Fruit fly (Drosophila melanogaster): ENCODE data around the gene CG15468.

Gene CG15468

dm6 chrX:4939788-4940441 lies 21.0 kb downstream of the CG15468 start (continued):
- TF ChIP-seq D19A (tag; optimal IDR thresholded peaks at IDR 0.05) (peak; percentile 90), gsb (GFP tag; IDR thresholded peaks at IDR 0.05) (peak; percentile 76), CG2889 (GFP tag; IDR thresholded peaks at IDR 0.05) (peak; percentile 85), CG2116 (GFP tag; optimal IDR thresholded peaks at IDR 0.05) (peak; percentile 66), CG16863 (GFP tag; optimal IDR thresholded peaks at IDR 0.05) (peak; percentile 94), CG17612 (GFP tag; IDR thresholded peaks at IDR 0.05) (peak; percentile 79), otp (GFP tag; IDR thresholded peaks at IDR 0.05) (peak; percentile 97), sima (GFP tag; optimal IDR thresholded peaks at IDR 0.05) (peak; percentile 67), lola (GFP tag; optimal IDR thresholded peaks at IDR 0.05) (peak in 1 of 3 experiments; percentile 95), pzg (GFP tag; optimal IDR thresholded peaks at IDR 0.05) (peak; percentile 5), CG8281 (tag; optimal IDR thresholded peaks at IDR 0.05) (peak; percentile 81), Aef1 (GFP tag; IDR thresholded peaks at IDR 0.05) (peak; percentile 91), hkb (optimal IDR thresholded peaks at IDR 0.05) (no peak), hkb (GFP tag; IDR thresholded peaks at IDR 0.05) (peak; percentile 96), Sry-δ (GFP tag; optimal IDR thresholded peaks at IDR 0.05) (peak; percentile 60), CG9437 (GFP tag; optimal IDR thresholded peaks at IDR 0.05) (peak; percentile 81), ap (GFP tag; IDR thresholded peaks at IDR 0.05) (peak; percentile 96), Stat92E (GFP tag; optimal IDR thresholded peaks at IDR 0.05) (peak in 1 of 3 experiments; percentile 17), CG1529 (GFP tag; optimal IDR thresholded peaks at IDR 0.05) (peak; percentile 96), dmrt99B (tag; optimal IDR thresholded peaks at IDR 0.05) (peak; percentile 97), tgo (GFP tag; IDR thresholded peaks at IDR 0.05) (peak; percentile 95), Ravus (GFP tag; IDR thresholded peaks at IDR 0.05) (peak; percentile 65), tx (GFP tag; optimal IDR thresholded peaks at IDR 0.05) (peak; percentile 90), Dfd (GFP tag; optimal IDR thresholded peaks at IDR 0.05) (no peak), zfh2 (GFP tag; optimal IDR thresholded peaks at IDR 0.05) (peak; percentile 57), fd102C (GFP tag; optimal IDR thresholded peaks at IDR 0.05) (peak; percentile 92), pfk (GFP tag; optimal IDR thresholded peaks at IDR 0.05) (peak; percentile 1), onecut (GFP tag; IDR thresholded peaks at IDR 0.05) (peak; percentile 95), emc (GFP tag; optimal IDR thresholded peaks at IDR 0.05) (peak; percentile 78), CG7786 (GFP tag; optimal IDR thresholded peaks at IDR 0.05) (peak; percentile 92), Oaz (GFP tag; IDR thresholded peaks at IDR 0.05) (peak; percentile 88), CG33557 (GFP tag; optimal IDR thresholded peaks at IDR 0.05) (peak; percentile 96), CG4360 (GFP tag; IDR thresholded peaks at IDR 0.05) (peak; percentile 87), CG11093 (GFP tag; IDR thresholded peaks at IDR 0.05) (peak; percentile 96), sna (GFP tag; IDR thresholded peaks at IDR 0.05; ENCODE audit: partially characterized antibody) (no peak), h (optimal IDR thresholded peaks at IDR 0.05) (no peak), btn (GFP tag; optimal IDR thresholded peaks at IDR 0.05) (peak; percentile 92), CG14710 (tag; optimal IDR thresholded peaks at IDR 0.05) (peak; percentile 94), Gsc (GFP tag; IDR thresholded peaks at IDR 0.05) (peak; percentile 90), CG13775 (GFP tag; optimal IDR thresholded peaks at IDR 0.05) (peak; percentile 90), CG31388 (GFP tag; optimal IDR thresholded peaks at IDR 0.05) (peak; percentile 92), ken (GFP tag; IDR thresholded peaks at IDR 0.05) (peak; percentile 98), CG15269 (tag; optimal IDR thresholded peaks at IDR 0.05) (peak; percentile 95), NC2β (GFP tag; optimal IDR thresholded peaks at IDR 0.05) (peak; percentile 93), mld (GFP tag; IDR thresholded peaks at IDR 0.05; ENCODE audit: partially characterized antibody) (no peak), MBD-R2 (GFP tag; IDR thresholded peaks at IDR 0.05) (peak; percentile 79), CG12659 (GFP tag; optimal IDR thresholded peaks at IDR 0.05) (peak; percentile 88), Mrtf (GFP tag; IDR thresholded peaks at IDR 0.05) (peak; percentile 97), CG34376 (GFP tag; optimal IDR thresholded peaks at IDR 0.05) (peak; percentile 1), seq (GFP tag; IDR thresholded peaks at IDR 0.05) (peak; percentile 93), Rfx (GFP tag; IDR thresholded peaks at IDR 0.05) (peak; percentile 92)

Data from whole organism, embryonic.